Worm (Caenorhabditis elegans) whole organism, L4 larva: ENCODE measurements around the gene K10C2.12.
A peak's percentile ranks its signal among the peaks of the same experiment; 100 is the strongest.

Source experiments
- R02D3.7 ChIP-seq: fragments of 150-350 bp; sonication (generic microtip); optimal IDR thresholded peaks from 3 replicates; lab custom pipeline; 2014; ENCODE audit warnings: missing biosample characterization, missing genetic modification characterization
- T26A8.4 ChIP-seq: fragments of 200-800 bp; sonication (Bioruptor generic); IDR thresholded peaks from 2 replicates; pipeline ENCODE4 v1.3.6; 2022; ENCODE audit warnings: missing genetic modification characterization, missing compliant biosample characterization
- Y105C5A.15 ChIP-seq: fragments of 200-800 bp; sonication (Bioruptor generic); IDR thresholded peaks from 2 replicates; pipeline ENCODE4 v1.3.6; 2022; ENCODE audit warnings: missing genetic modification characterization, missing compliant biosample characterization
- Y5F2A.4 ChIP-seq: fragments of 200-800 bp; sonication (Bioruptor generic); optimal IDR thresholded peaks from 2 replicates; lab custom pipeline; 2018; ENCODE audit warnings: mild to moderate bottlenecking, missing genetic modification characterization, missing compliant biosample characterization
- Y75B8A.6 ChIP-seq: fragments of 200-800 bp; sonication (Bioruptor generic); IDR thresholded peaks from 2 replicates; pipeline ENCODE4 v1.3.6; 2022; ENCODE audit warnings: missing genetic modification reagents, missing genetic modification characterization, missing compliant biosample characterization
- ZK546.5 ChIP-seq, 2 experiments: sonication (generic microtip); optimal IDR thresholded peaks; 2 replicates each; lab custom pipeline; 2017; ENCODE audit warnings: missing biosample characterization in 2 of 2, missing genetic modification characterization in 2 of 2
- aha-1 ChIP-seq: fragments of 150-350 bp; peaks from one replicate; lab custom pipeline; 2014; ENCODE audit warnings: missing biosample characterization, missing genetic modification characterization
- arid-1 ChIP-seq: fragments of 200-800 bp; sonication (Bioruptor generic); conservative IDR thresholded peaks from 2 replicates; pipeline ENCODE4 v1.3.6; 2022; ENCODE audit warnings: missing genetic modification reagents, missing genetic modification characterization, missing compliant biosample characterization
- attf-4 ChIP-seq: sonication (generic microtip); optimal IDR thresholded peaks from 3 replicates; lab custom pipeline; 2017; ENCODE audit warnings: missing biosample characterization, missing genetic modification characterization
- ceh-82 ChIP-seq: sonication (generic microtip); optimal IDR thresholded peaks from 2 replicates; lab custom pipeline; 2017; ENCODE audit warnings: missing biosample characterization, missing genetic modification characterization
- ces-1 ChIP-seq: fragments of 150-350 bp; sonication (generic microtip); optimal IDR thresholded peaks from 4 replicates; lab custom pipeline; 2014; ENCODE audit warnings: missing biosample characterization, missing genetic modification reagents, missing genetic modification characterization
- ctbp-1 ChIP-seq: fragments of 200-800 bp; sonication (Bioruptor generic); IDR thresholded peaks from 2 replicates; pipeline ENCODE4 v1.3.6; 2022; ENCODE audit warnings: missing genetic modification reagents, missing genetic modification characterization, missing compliant biosample characterization
- daf-12 ChIP-seq: fragments of 150-350 bp; optimal IDR thresholded peaks from 2 replicates; lab custom pipeline; 2014; ENCODE audit warnings: missing biosample characterization, missing genetic modification reagents, missing genetic modification characterization
- dmd-6 ChIP-seq: fragments of 200-800 bp; sonication (Bioruptor generic); IDR thresholded peaks from 2 replicates; pipeline ENCODE4 v1.3.6; 2022; ENCODE audit warnings: missing genetic modification reagents, missing genetic modification characterization, missing compliant biosample characterization
- dpl-1 ChIP-seq: fragments of 150-350 bp; optimal IDR thresholded peaks from 2 replicates; lab custom pipeline; 2014; ENCODE audit warnings: missing biosample characterization, missing genetic modification reagents, missing genetic modification characterization
- duxl-1 ChIP-seq: sonication (generic microtip); optimal IDR thresholded peaks from 2 replicates; lab custom pipeline; 2016; ENCODE audit warnings: mild to moderate bottlenecking, missing genetic modification characterization, moderate library complexity, missing compliant biosample characterization; ENCODE audit not compliant: poor library complexity
- dve-1 ChIP-seq: sonication (generic microtip); optimal IDR thresholded peaks from 2 replicates; lab custom pipeline; 2017; ENCODE audit warnings: antibody characterized with exemption, mild to moderate bottlenecking, missing genetic modification characterization, missing compliant biosample characterization; ENCODE audit not compliant: insufficient read depth
- egl-27 ChIP-seq: sonication (generic microtip); optimal IDR thresholded peaks from 3 replicates; lab custom pipeline; 2017; ENCODE audit warnings: missing biosample characterization, missing genetic modification reagents, missing genetic modification characterization
- hif-1 ChIP-seq, 2 experiments: sonication (generic microtip); optimal IDR thresholded peaks; 2 replicates each; lab custom pipeline; 2016 to 2017; ENCODE audit warnings: missing compliant biosample characterization in 2 of 2, missing genetic modification characterization in 2 of 2, missing genetic modification reagents in 2 of 2, missing genotype in 2 of 2, mild to moderate bottlenecking in 1 of 2
- hlh-11 ChIP-seq: fragments of 200-800 bp; sonication (Bioruptor generic); optimal IDR thresholded peaks from 2 replicates; lab custom pipeline; 2018; ENCODE audit warnings: mild to moderate bottlenecking, missing genetic modification characterization, missing compliant biosample characterization
- hlh-30 ChIP-seq: sonication (generic microtip); optimal IDR thresholded peaks from 2 replicates; lab custom pipeline; 2017; ENCODE audit warnings: antibody characterized with exemption, mild to moderate bottlenecking, missing genetic modification characterization, missing compliant biosample characterization; ENCODE audit not compliant: insufficient read depth
- hmg-1.1 ChIP-seq: fragments of 200-800 bp; sonication (Bioruptor generic); IDR thresholded peaks from 2 replicates; pipeline ENCODE4 v1.3.6; 2022; ENCODE audit warnings: missing genetic modification reagents, missing genetic modification characterization, missing compliant biosample characterization
- lin-29 ChIP-seq: fragments of 200-800 bp; sonication (Bioruptor generic); IDR thresholded peaks from 2 replicates; pipeline ENCODE4 v1.3.6; 2022; ENCODE audit warnings: missing genetic modification reagents, missing genetic modification characterization, missing compliant biosample characterization
- lin-39 ChIP-seq: fragments of 150-350 bp; optimal IDR thresholded peaks from 2 replicates; lab custom pipeline; 2014; ENCODE audit warnings: missing biosample characterization, missing genetic modification reagents, missing genetic modification characterization
- lsy-2 ChIP-seq, 2 experiments: fragments of 150-350 bp in 1 of 2; sonication (generic microtip) in 1 of 2; optimal IDR thresholded peaks; 2 replicates each; lab custom pipeline; 2014 to 2017; ENCODE audit warnings: missing biosample characterization in 2 of 2, missing genetic modification characterization in 2 of 2
- madf-5 ChIP-seq, 2 experiments: fragments of 200-800 bp; sonication (Bioruptor generic); IDR thresholded peaks; 2 replicates each; pipeline ENCODE4 v1.3.6; 2022; ENCODE audit warnings: missing compliant biosample characterization in 2 of 2, missing genetic modification characterization in 2 of 2
- mdl-1 ChIP-seq, 2 experiments: fragments of 150-350 bp in 1 of 2; sonication (generic microtip) in 1 of 2; optimal IDR thresholded peaks; 2 replicates each; lab custom pipeline; 2014 to 2017; ENCODE audit warnings: missing biosample characterization in 2 of 2, missing genetic modification characterization in 2 of 2
- mep-1 ChIP-seq: fragments of 150-350 bp; sonication (generic microtip); optimal IDR thresholded peaks from 3 replicates; lab custom pipeline; 2014; ENCODE audit warnings: missing biosample characterization, missing genetic modification characterization
- nhr-10 ChIP-seq: fragments of 150-350 bp; optimal IDR thresholded peaks from 2 replicates; lab custom pipeline; 2014; ENCODE audit warnings: missing biosample characterization, missing genetic modification characterization
- nhr-76 ChIP-seq: fragments of 150-350 bp; optimal IDR thresholded peaks from 2 replicates; lab custom pipeline; 2014; ENCODE audit warnings: missing biosample characterization, missing genetic modification characterization
- php-3 ChIP-seq: fragments of 200-800 bp; sonication (Bioruptor generic); IDR thresholded peaks from 2 replicates; pipeline ENCODE4 v1.3.6; 2022; ENCODE audit warnings: missing genetic modification reagents, missing genetic modification characterization, missing compliant biosample characterization
- sdz-12 ChIP-seq: fragments of 200-800 bp; sonication (Bioruptor generic); optimal IDR thresholded peaks from 2 replicates; lab custom pipeline; 2018; ENCODE audit warnings: mild to moderate bottlenecking, missing genetic modification characterization, missing compliant biosample characterization
- snpc-1.2 ChIP-seq: fragments of 200-800 bp; sonication (Bioruptor generic); IDR thresholded peaks from 2 replicates; pipeline ENCODE4 v1.3.6; 2022; ENCODE audit warnings: missing genetic modification reagents, missing genetic modification characterization, missing compliant biosample characterization
- snpc-4 ChIP-seq: fragments of 150-350 bp; optimal IDR thresholded peaks from 2 replicates; lab custom pipeline; 2014; ENCODE audit warnings: missing biosample characterization, missing genetic modification characterization
- spr-1 ChIP-seq: sonication (generic microtip); optimal IDR thresholded peaks from 2 replicates; lab custom pipeline; 2016; ENCODE audit warnings: mild to moderate bottlenecking, missing genetic modification characterization, missing compliant biosample characterization
- unc-130 ChIP-seq: sonication (generic microtip); optimal IDR thresholded peaks from 2 replicates; lab custom pipeline; 2016; ENCODE audit warnings: missing genetic modification reagents, missing genetic modification characterization, missing compliant biosample characterization
- unc-62 ChIP-seq, 3 experiments: fragments of 150-350 bp in 1 of 3; sonication (generic microtip); optimal IDR thresholded peaks in 2 of 3; peaks in 1 of 3; 1 replicate in 1 of 3; 2 replicates in 2 of 3; lab custom pipeline; 2014 to 2017; ENCODE audit warnings: missing biosample characterization in 3 of 3, missing genetic modification characterization in 3 of 3, missing genetic modification reagents in 3 of 3, missing genotype in 1 of 3
- zip-2 ChIP-seq: fragments of 150-350 bp; optimal IDR thresholded peaks from 2 replicates; lab custom pipeline; 2014; ENCODE audit warnings: missing biosample characterization, missing genetic modification characterization
- ztf-11 ChIP-seq: fragments of 150-350 bp; optimal IDR thresholded peaks from 2 replicates; lab custom pipeline; 2014; ENCODE audit warnings: missing biosample characterization, missing genetic modification characterization

K10C2.12 gene

ce11 chrX:6391491-6391890 is 29.1 kb downstream of the K10C2.12 start, which contains the start of gene igcm-2:
Gene igcm-2, minus strand, starts transcription at chrX:6391591.
- no peak for TF ChIP-seq T26A8.4 (GFP tag; lab: Robert Waterston, UW)
- TF ChIP-seq zip-2: no peak
- no peak for TF ChIP-seq mep-1 (tag; lab: Kevin White, UChicago)
- no peak for TF ChIP-seq arid-1 (GFP tag; lab: Robert Waterston, UW)
- TF ChIP-seq daf-12: no peak
- no peak for TF ChIP-seq egl-27 (tag; lab: Kevin White, UChicago)
- TF ChIP-seq Y75B8A.6 (GFP tag; lab: Robert Waterston, UW): no peak
- no peak for TF ChIP-seq lin-39
- no peak for TF ChIP-seq snpc-4 (tag; lab: Kevin White, UChicago)
- no peak for TF ChIP-seq hlh-11 (tag; lab: Kevin White, UChicago)
- TF ChIP-seq lin-29 (GFP tag; lab: Robert Waterston, UW): no peak
- TF ChIP-seq ZK546.5 (tag; optimal IDR thresholded peaks at IDR 0.05; lab: Kevin White, UChicago): no peak
- TF ChIP-seq madf-5 (GFP tag; IDR thresholded peaks at IDR 0.05; lab: Robert Waterston, UW): no peak
- no peak for TF ChIP-seq dmd-6 (GFP tag; lab: Robert Waterston, UW)

ce11 chrX:6388639-6389038 is 31.9 kb downstream of the K10C2.12 start:
- no peak for TF ChIP-seq unc-130
- no peak for TF ChIP-seq duxl-1
- no peak for TF ChIP-seq Y5F2A.4 (GFP tag; lab: Kevin White, UChicago)
- no peak for TF ChIP-seq snpc-1.2 (GFP tag; lab: Robert Waterston, UW)
- no peak for TF ChIP-seq hlh-30 (tag; lab: Kevin White, UChicago)
- no peak for TF ChIP-seq ces-1

ce11 chrX:6385185-6385584 is 35.4 kb downstream of the K10C2.12 start, which contains the start of gene igdb-3:
Gene igdb-3, plus strand, starts transcription at chrX:6385485.
- TF ChIP-seq dve-1 (no peak), nhr-76 (tag; lab: Kevin White, UChicago) (no peak), Y105C5A.15 (GFP tag; lab: Robert Waterston, UW) (no peak), sdz-12 (GFP tag; lab: Kevin White, UChicago) (no peak), spr-1 (tag; lab: Kevin White, UChicago) (no peak), lsy-2 (tag; optimal IDR thresholded peaks at IDR 0.05; lab: Kevin White, UChicago) (no peak), dpl-1 (GFP tag; lab: Kevin White, UChicago) (no peak), aha-1 (tag; lab: Kevin White, UChicago) (peak; percentile 70), mep-1 (tag; lab: Kevin White, UChicago) (no peak), attf-4 (tag; lab: Kevin White, UChicago) (no peak), php-3 (no peak), unc-62 (GFP tag; optimal IDR thresholded peaks at IDR 0.05 in 1 of 2; lab: Kevin White, UChicago) (peak in 1 of 2 experiments; percentile 18), unc-62 (tag; optimal IDR thresholded peaks at IDR 0.05; lab: Kevin White, UChicago) (no peak), ctbp-1 (GFP tag; lab: Robert Waterston, UW) (no peak), hmg-1.1 (GFP tag; lab: Robert Waterston, UW) (no peak), dmd-6 (GFP tag; lab: Robert Waterston, UW) (no peak), ceh-82 (tag; lab: Kevin White, UChicago) (no peak), ztf-11 (tag; lab: Kevin White, UChicago) (no peak)

- no peak for TF ChIP-seq hif-1 (tag; optimal IDR thresholded peaks at IDR 0.05; lab: Kevin White, UChicago)
- TF ChIP-seq nhr-10 (tag; lab: Kevin White, UChicago): no peak
- TF ChIP-seq mdl-1 (tag; optimal IDR thresholded peaks at IDR 0.05; lab: Kevin White, UChicago): no peak
- peak; percentile 12 for TF ChIP-seq aha-1 (tag; lab: Kevin White, UChicago)
- no peak for TF ChIP-seq hlh-30 (tag; lab: Kevin White, UChicago)
- TF ChIP-seq R02D3.7: no peak
- TF ChIP-seq lin-39: no peak
- TF ChIP-seq Y105C5A.15 (GFP tag; lab: Robert Waterston, UW): no peak
These were observed 36.0 kb downstream of the K10C2.12 start for ce11 chrX:6384537-6384936.
